Fruit fly (Drosophila melanogaster) whole organism, adult: ENCODE measurements around the gene ssp.

ENCODE experiments used
- CG11617 ChIP-seq: fragments of 200-800 bp; sonication (Bioruptor generic); optimal IDR thresholded peaks from 2 replicates; lab custom pipeline; 2017; ENCODE audit warnings: mild to moderate bottlenecking, missing biosample characterization, missing genetic modification reagents, missing genetic modification characterization
- CG12768 ChIP-seq: fragments of 200-800 bp; sonication (Bioruptor generic); optimal IDR thresholded peaks from 2 replicates; lab custom pipeline; 2017; ENCODE audit warnings: missing biosample characterization, missing genetic modification characterization, mild to moderate bottlenecking, moderate library complexity, missing genetic modification reagents
- CG14711 ChIP-seq: fragments of 200-800 bp; sonication (Bioruptor generic); optimal IDR thresholded peaks from 2 replicates; lab custom pipeline; 2018; ENCODE audit warnings: missing biosample characterization, mild to moderate bottlenecking, missing genetic modification characterization, moderate library complexity
- CG1620 ChIP-seq: fragments of 200-800 bp; sonication (Bioruptor generic); optimal IDR thresholded peaks from 2 replicates; lab custom pipeline; 2016; ENCODE audit warnings: missing biosample characterization, missing genetic modification characterization
- CG33017 ChIP-seq: fragments of 200-800 bp; sonication (Bioruptor generic); optimal IDR thresholded peaks from 2 replicates; lab custom pipeline; 2018; ENCODE audit warnings: missing biosample characterization, mild to moderate bottlenecking, missing genetic modification characterization, moderate library complexity
- CG5204 ChIP-seq: fragments of 200-800 bp; sonication (Bioruptor generic); optimal IDR thresholded peaks from 2 replicates; lab custom pipeline; 2016; ENCODE audit warnings: missing biosample characterization, missing genetic modification characterization
- CG7045 ChIP-seq: fragments of 200-800 bp; sonication (Bioruptor generic); optimal IDR thresholded peaks from 2 replicates; lab custom pipeline; 2017; ENCODE audit warnings: missing biosample characterization, mild to moderate bottlenecking, missing genetic modification characterization
- CG7101 ChIP-seq: fragments of 200-800 bp; sonication (Bioruptor generic); optimal IDR thresholded peaks from 2 replicates; lab custom pipeline; 2018; ENCODE audit warnings: missing biosample characterization, mild to moderate bottlenecking, missing genetic modification characterization, moderate library complexity
- Clk ChIP-seq: fragments of 200-800 bp; sonication (Bioruptor generic); optimal IDR thresholded peaks from 2 replicates; lab custom pipeline; 2017; ENCODE audit warnings: missing biosample characterization, missing genetic modification characterization
- Crg-1 ChIP-seq: fragments of 200-800 bp; sonication (Bioruptor generic); optimal IDR thresholded peaks from 2 replicates; lab custom pipeline; 2016; ENCODE audit warnings: missing biosample characterization, missing genetic modification characterization
- Hr96 ChIP-seq: fragments of 200-800 bp; sonication (Bioruptor generic); optimal IDR thresholded peaks from 2 replicates; lab custom pipeline; 2016; ENCODE audit warnings: missing biosample characterization, missing genetic modification characterization
- Mnt ChIP-seq: fragments of 200-800 bp; sonication (Bioruptor generic); optimal IDR thresholded peaks from 2 replicates; lab custom pipeline; 2016; ENCODE audit warnings: missing biosample characterization, mild to moderate bottlenecking, missing genetic modification characterization
- bab1 ChIP-seq: fragments of 200-800 bp; sonication (Bioruptor generic); optimal IDR thresholded peaks from 3 replicates; lab custom pipeline; 2019; ENCODE audit warnings: missing biosample characterization, mild to moderate bottlenecking, missing genetic modification characterization, moderate library complexity
- cic ChIP-seq: fragments of 200-800 bp; sonication (Bioruptor generic); optimal IDR thresholded peaks from 2 replicates; lab custom pipeline; 2017; ENCODE audit warnings: missing biosample characterization, mild to moderate bottlenecking, missing genetic modification characterization, moderate library complexity
- cnc ChIP-seq, 2 experiments: fragments of >200 bp; optimal IDR thresholded peaks; 2 replicates each; lab custom pipeline; 2017
- kay ChIP-seq: fragments of 200-800 bp; sonication (Bioruptor generic); peaks from one replicate; lab custom pipeline; 2016; ENCODE audit warnings: missing biosample characterization, missing genetic modification characterization, borderline replicate concordance
- ovo ChIP-seq: fragments of 200-800 bp; sonication (Bioruptor generic); optimal IDR thresholded peaks from 2 replicates; lab custom pipeline; 2016; ENCODE audit warnings: missing biosample characterization, missing genetic modification characterization
- pad ChIP-seq: fragments of 200-800 bp; sonication (Bioruptor generic); optimal IDR thresholded peaks from 3 replicates; lab custom pipeline; 2017; ENCODE audit warnings: missing biosample characterization, missing genetic modification characterization, mild to moderate bottlenecking, moderate library complexity, missing genetic modification reagents
- tj ChIP-seq: fragments of 200-800 bp; sonication (Bioruptor generic); optimal IDR thresholded peaks from 3 replicates; lab custom pipeline; 2017; ENCODE audit warnings: missing biosample characterization, mild to moderate bottlenecking, missing genetic modification characterization, moderate library complexity
- toe ChIP-seq: fragments of 200-800 bp; sonication (Bioruptor generic); optimal IDR thresholded peaks from 2 replicates; lab custom pipeline; 2016; ENCODE audit warnings: missing biosample characterization, missing genetic modification characterization

Gene ssp

dm6 chr3L:12099329-12100031 is 18.6 kb upstream of the ssp start:
- TF ChIP-seq Mnt (GFP tag; lab: Kevin White, UChicago) = no peak
- no peak for TF ChIP-seq kay (GFP tag; lab: Kevin White, UChicago)
- TF ChIP-seq toe (GFP tag; lab: Kevin White, UChicago) = no peak
- no peak for TF ChIP-seq CG33017 (tag; lab: Kevin White, UChicago)
- no peak for TF ChIP-seq cic (GFP tag; lab: Kevin White, UChicago)
- no peak for TF ChIP-seq pad (GFP tag; lab: Kevin White, UChicago)
- no peak for TF ChIP-seq cnc (optimal IDR thresholded peaks at IDR 0.05; lab: Kevin White, UChicago)
- no peak for TF ChIP-seq CG5204 (GFP tag; lab: Kevin White, UChicago)
- TF ChIP-seq Crg-1 = no peak
- no peak for TF ChIP-seq tj (GFP tag; lab: Kevin White, UChicago)
- TF ChIP-seq CG7101 = no peak
- TF ChIP-seq CG11617 (GFP tag; lab: Kevin White, UChicago) = no peak
- TF ChIP-seq CG7045 (GFP tag; lab: Kevin White, UChicago) = no peak
- TF ChIP-seq CG1620 = no peak
- TF ChIP-seq CG12768 (GFP tag; lab: Kevin White, UChicago) = no peak
- no peak for TF ChIP-seq ovo
- TF ChIP-seq bab1 (GFP tag; lab: Kevin White, UChicago) = no peak
- no peak for TF ChIP-seq Hr96 (GFP tag; lab: Kevin White, UChicago)

- no peak for TF ChIP-seq cnc (optimal IDR thresholded peaks at IDR 0.05; lab: Kevin White, UChicago)
- no peak for TF ChIP-seq Clk (GFP tag; lab: Kevin White, UChicago)
- no peak for TF ChIP-seq bab1 (GFP tag; lab: Kevin White, UChicago)
- no peak for TF ChIP-seq kay (GFP tag; lab: Kevin White, UChicago)
- TF ChIP-seq Mnt (GFP tag; lab: Kevin White, UChicago) = no peak
- no peak for TF ChIP-seq CG1620
- TF ChIP-seq tj (GFP tag; lab: Kevin White, UChicago) = no peak
- TF ChIP-seq CG11617 (GFP tag; lab: Kevin White, UChicago) = no peak
- no peak for TF ChIP-seq CG14711 (tag; lab: Kevin White, UChicago)
- TF ChIP-seq CG33017 (tag; lab: Kevin White, UChicago) = no peak
- no peak for TF ChIP-seq CG7045 (GFP tag; lab: Kevin White, UChicago)
- TF ChIP-seq Crg-1 = no peak
- TF ChIP-seq Hr96 (GFP tag; lab: Kevin White, UChicago) = no peak
Measured at dm6 chr3L:12101924-12102383, 16.1 kb upstream of the ssp start.

dm6 chr3L:12107378-12107777 is 10.7 kb upstream of the ssp start:
- no peak for TF ChIP-seq CG7045 (GFP tag; lab: Kevin White, UChicago)
- TF ChIP-seq Crg-1 = no peak
- TF ChIP-seq CG14711 (tag; lab: Kevin White, UChicago) = no peak
- TF ChIP-seq Hr96 (GFP tag; lab: Kevin White, UChicago) = no peak
- TF ChIP-seq CG7101 = no peak
- TF ChIP-seq ovo = no peak
- no peak for TF ChIP-seq CG1620
- TF ChIP-seq tj (GFP tag; lab: Kevin White, UChicago) = no peak
- no peak for TF ChIP-seq CG12768 (GFP tag; lab: Kevin White, UChicago)
- TF ChIP-seq bab1 (GFP tag; lab: Kevin White, UChicago) = no peak
- no peak for TF ChIP-seq CG5204 (GFP tag; lab: Kevin White, UChicago)
- TF ChIP-seq CG11617 (GFP tag; lab: Kevin White, UChicago) = no peak
- no peak for TF ChIP-seq cnc (optimal IDR thresholded peaks at IDR 0.05; lab: Kevin White, UChicago)
- TF ChIP-seq Clk (GFP tag; lab: Kevin White, UChicago) = no peak

dm6 chr3L:12108515-12108914 is 9.5 kb upstream of the ssp start:
- TF ChIP-seq Clk (GFP tag; lab: Kevin White, UChicago) (no peak), CG12768 (GFP tag; lab: Kevin White, UChicago) (no peak), Mnt (GFP tag; lab: Kevin White, UChicago) (no peak), Hr96 (GFP tag; lab: Kevin White, UChicago) (no peak), CG11617 (GFP tag; lab: Kevin White, UChicago) (no peak), CG7101 (no peak), CG33017 (tag; lab: Kevin White, UChicago) (no peak), toe (GFP tag; lab: Kevin White, UChicago) (no peak), pad (GFP tag; lab: Kevin White, UChicago) (no peak), bab1 (GFP tag; lab: Kevin White, UChicago) (no peak), tj (GFP tag; lab: Kevin White, UChicago) (no peak), cic (GFP tag; lab: Kevin White, UChicago) (no peak), ovo (no peak), CG14711 (tag; lab: Kevin White, UChicago) (no peak), kay (GFP tag; lab: Kevin White, UChicago) (no peak), Crg-1 (no peak), CG5204 (GFP tag; lab: Kevin White, UChicago) (no peak)

- no peak for TF ChIP-seq CG5204 (GFP tag; lab: Kevin White, UChicago)
- no peak for TF ChIP-seq CG33017 (tag; lab: Kevin White, UChicago)
- TF ChIP-seq tj (GFP tag; lab: Kevin White, UChicago) = no peak
- no peak for TF ChIP-seq kay (GFP tag; lab: Kevin White, UChicago)
- no peak for TF ChIP-seq Clk (GFP tag; lab: Kevin White, UChicago)
- TF ChIP-seq cnc (optimal IDR thresholded peaks at IDR 0.05; lab: Kevin White, UChicago) = no peak
- no peak for TF ChIP-seq pad (GFP tag; lab: Kevin White, UChicago)
- no peak for TF ChIP-seq CG1620
- TF ChIP-seq toe (GFP tag; lab: Kevin White, UChicago) = no peak
- no peak for TF ChIP-seq ovo
- no peak for TF ChIP-seq CG14711 (tag; lab: Kevin White, UChicago)
Measured at dm6 chr3L:12109045-12109632, 8.9 kb upstream of the ssp start.
